Fruit fly (Drosophila melanogaster): ENCODE data around the gene lic.
A peak's percentile ranks its signal among the peaks of the same experiment; 100 is the strongest.

lic gene

DNA sequence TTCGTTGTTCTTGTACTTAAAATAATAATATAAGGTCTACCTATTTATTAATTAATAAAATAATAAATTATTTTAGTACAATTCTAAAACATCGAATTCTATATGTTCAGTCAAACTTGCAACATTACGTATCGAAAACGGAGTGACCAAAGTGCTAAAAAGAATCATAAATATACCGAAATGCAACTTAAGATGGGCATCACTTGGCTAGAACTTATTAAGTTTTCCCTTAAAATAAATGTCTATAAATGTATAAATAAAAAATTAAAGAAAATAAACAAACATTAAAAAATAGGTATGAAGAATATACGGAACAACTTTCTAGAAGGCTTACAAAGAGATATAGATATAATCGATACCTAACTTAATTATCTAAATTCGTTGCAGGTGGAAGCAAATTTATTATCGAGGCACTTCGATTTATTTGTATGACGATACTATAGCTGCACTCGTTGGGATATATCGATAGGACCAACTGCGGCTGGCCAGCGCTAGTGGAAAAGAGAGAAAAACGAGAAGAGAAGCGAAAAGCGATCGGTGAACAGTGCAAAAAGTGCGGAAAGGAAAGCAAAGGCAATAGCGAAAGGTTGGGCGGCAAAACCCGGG lies at the start of gene lic:
Gene lic (plus strand): TSS at position 490 of the 606 bp plus-strand sequence.
- TF ChIP-seq bab1 (GFP tag; optimal IDR thresholded peaks at IDR 0.05) = peak; percentile 39
- TF ChIP-seq kay (GFP tag; ENCODE audit: borderline replicate concordance) = peak; percentile 31
- TF ChIP-seq pad (GFP tag; optimal IDR thresholded peaks at IDR 0.05) = no peak

DNA sequence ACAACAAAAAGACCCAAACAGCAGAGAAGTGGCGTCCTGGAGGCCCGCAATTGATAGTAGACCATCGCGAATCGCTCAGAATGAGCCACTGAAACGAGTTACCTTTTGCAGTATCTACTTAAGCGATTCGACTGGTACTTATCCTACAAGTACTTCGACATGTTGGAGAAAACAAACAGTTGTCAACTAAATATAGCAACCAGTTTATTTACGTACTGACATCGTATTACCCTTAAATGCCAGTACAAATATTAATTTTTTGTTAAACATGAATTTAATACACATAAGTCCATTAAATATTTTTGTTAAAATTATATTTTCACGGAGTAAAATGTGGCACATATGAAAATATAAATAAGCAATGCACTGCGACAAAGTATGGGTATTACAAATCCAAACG lies 35.7 kb upstream of the lic start, which contains the start of gene CG12715:
Gene CG12715 (minus strand): TSS at position 101 of the 400 bp plus-strand sequence.
- TF ChIP-seq Clk (GFP tag; optimal IDR thresholded peaks at IDR 0.05) (no peak), bab1 (GFP tag; optimal IDR thresholded peaks at IDR 0.05) (no peak), cic (GFP tag; optimal IDR thresholded peaks at IDR 0.05) (no peak), Mnt (GFP tag; optimal IDR thresholded peaks at IDR 0.05) (no peak), CG5204 (GFP tag; optimal IDR thresholded peaks at IDR 0.05) (no peak), CG12768 (GFP tag; optimal IDR thresholded peaks at IDR 0.05) (no peak), Hr96 (GFP tag; optimal IDR thresholded peaks at IDR 0.05) (no peak), toe (GFP tag; optimal IDR thresholded peaks at IDR 0.05) (no peak)

DNA sequence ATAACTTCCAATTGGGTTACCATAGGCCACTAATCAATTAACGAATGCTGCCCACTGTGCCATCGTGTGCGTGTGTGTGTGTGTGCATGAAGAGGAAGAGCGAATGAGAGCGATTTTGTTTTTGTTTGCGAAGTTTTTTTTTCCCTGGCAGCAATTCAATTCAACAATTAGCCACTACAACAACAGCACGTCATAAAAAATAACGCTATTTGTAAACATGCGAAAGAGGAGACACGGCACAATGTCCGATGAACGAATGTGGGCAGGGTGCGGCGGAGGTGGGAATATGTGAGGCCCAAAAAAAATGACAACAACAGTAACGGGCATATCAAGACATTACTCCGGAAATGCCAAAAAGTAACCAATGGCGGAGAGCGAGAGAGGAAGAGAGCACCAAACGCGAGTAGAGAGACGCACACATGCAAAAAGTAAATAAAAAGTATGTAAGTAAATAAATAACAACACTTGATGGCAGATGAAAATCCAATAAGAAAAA lies 3.6 kb upstream of the lic start:
- TF ChIP-seq CG7101 (tag; optimal IDR thresholded peaks at IDR 0.05) (no peak), tj (GFP tag; optimal IDR thresholded peaks at IDR 0.05) (peak; percentile 11), Mnt (GFP tag; optimal IDR thresholded peaks at IDR 0.05) (no peak), CG5204 (GFP tag; optimal IDR thresholded peaks at IDR 0.05) (no peak), cic (GFP tag; optimal IDR thresholded peaks at IDR 0.05) (peak; percentile 40), Clk (GFP tag; optimal IDR thresholded peaks at IDR 0.05) (no peak), pad (GFP tag; optimal IDR thresholded peaks at IDR 0.05) (peak; percentile 0), bab1 (GFP tag; optimal IDR thresholded peaks at IDR 0.05) (peak; percentile 43), CG1620 (GFP tag; optimal IDR thresholded peaks at IDR 0.05) (no peak), cnc (optimal IDR thresholded peaks at IDR 0.05) (no peak), kay (GFP tag; ENCODE audit: borderline replicate concordance) (no peak), CG33017 (tag; optimal IDR thresholded peaks at IDR 0.05) (no peak)

DNA sequence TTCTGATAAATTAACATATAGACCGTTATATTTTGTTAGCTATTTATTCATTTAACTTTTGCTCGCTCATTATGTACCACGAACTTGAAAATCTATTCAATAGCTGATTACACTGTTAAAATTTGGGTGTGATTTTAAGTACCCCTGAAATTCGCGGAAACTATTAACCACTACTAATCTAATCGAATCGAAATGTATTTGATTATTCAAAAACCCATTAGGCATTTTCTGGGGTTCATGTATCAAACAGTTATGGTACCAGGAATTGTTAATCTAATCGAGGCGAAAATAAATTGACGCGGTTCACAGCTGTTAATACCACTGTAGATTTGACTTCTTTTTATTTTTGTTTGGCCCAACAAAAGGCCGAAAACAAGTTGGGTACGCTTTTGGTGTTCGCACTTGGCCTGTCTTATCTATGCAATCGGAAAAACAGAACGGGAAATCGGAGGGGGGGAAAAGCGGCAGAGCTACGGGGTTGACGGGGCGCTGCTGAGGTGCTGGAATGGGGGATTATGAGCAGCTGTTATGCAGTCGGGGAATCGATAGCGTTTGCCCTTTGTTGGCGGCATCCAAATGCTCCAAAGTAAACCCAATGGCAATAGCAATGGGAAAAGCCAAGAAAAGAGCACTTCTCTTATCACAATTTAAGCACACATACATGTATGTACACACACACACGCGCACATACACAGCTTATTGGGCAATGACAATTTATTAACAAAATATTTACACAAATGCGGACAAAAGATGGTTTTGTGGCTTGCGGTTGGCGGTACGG lies 2.7 kb upstream of the lic start:
- TF ChIP-seq kay (GFP tag; ENCODE audit: borderline replicate concordance) (no peak), Hr96 (GFP tag; optimal IDR thresholded peaks at IDR 0.05) (no peak), cnc (optimal IDR thresholded peaks at IDR 0.05) (no peak), Mnt (GFP tag; optimal IDR thresholded peaks at IDR 0.05) (peak; percentile 3), Crg-1 (GFP tag; optimal IDR thresholded peaks at IDR 0.05) (no peak), CG14711 (tag; optimal IDR thresholded peaks at IDR 0.05) (no peak), CG1620 (GFP tag; optimal IDR thresholded peaks at IDR 0.05) (no peak), CG5204 (GFP tag; optimal IDR thresholded peaks at IDR 0.05) (peak; percentile 3), bab1 (GFP tag; optimal IDR thresholded peaks at IDR 0.05) (no peak), Clk (GFP tag; optimal IDR thresholded peaks at IDR 0.05) (no peak), pad (GFP tag; optimal IDR thresholded peaks at IDR 0.05) (no peak), CG7045 (GFP tag; optimal IDR thresholded peaks at IDR 0.05) (no peak), tj (GFP tag; optimal IDR thresholded peaks at IDR 0.05) (no peak), ovo (GFP tag; optimal IDR thresholded peaks at IDR 0.05) (peak; percentile 10), cic (GFP tag; optimal IDR thresholded peaks at IDR 0.05) (peak; percentile 36), CG7101 (tag; optimal IDR thresholded peaks at IDR 0.05) (no peak)

DNA sequence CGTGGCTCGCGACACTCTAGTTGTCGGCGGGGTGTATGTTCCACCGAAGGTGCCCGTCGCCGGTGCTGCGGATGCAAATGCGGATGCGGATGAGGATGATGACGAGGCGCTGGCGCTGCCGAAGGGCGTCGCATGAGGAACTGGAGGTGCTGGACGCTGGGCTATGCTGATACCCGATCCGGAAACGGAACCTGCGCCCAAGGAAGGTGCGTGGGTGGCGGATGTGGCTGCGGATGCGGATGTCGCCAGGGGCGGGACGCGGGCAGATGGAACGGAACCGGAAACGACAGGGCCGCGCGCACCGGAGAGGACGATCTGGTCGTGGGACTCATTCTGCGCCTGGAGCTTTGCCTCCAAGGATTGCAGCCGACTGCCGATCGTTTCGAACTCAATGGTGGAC lies 1.6 kb upstream of the lic start:
- TF ChIP-seq CG1620 (GFP tag; optimal IDR thresholded peaks at IDR 0.05) = no peak
- TF ChIP-seq ovo (GFP tag; optimal IDR thresholded peaks at IDR 0.05) = peak; percentile 18

DNA sequence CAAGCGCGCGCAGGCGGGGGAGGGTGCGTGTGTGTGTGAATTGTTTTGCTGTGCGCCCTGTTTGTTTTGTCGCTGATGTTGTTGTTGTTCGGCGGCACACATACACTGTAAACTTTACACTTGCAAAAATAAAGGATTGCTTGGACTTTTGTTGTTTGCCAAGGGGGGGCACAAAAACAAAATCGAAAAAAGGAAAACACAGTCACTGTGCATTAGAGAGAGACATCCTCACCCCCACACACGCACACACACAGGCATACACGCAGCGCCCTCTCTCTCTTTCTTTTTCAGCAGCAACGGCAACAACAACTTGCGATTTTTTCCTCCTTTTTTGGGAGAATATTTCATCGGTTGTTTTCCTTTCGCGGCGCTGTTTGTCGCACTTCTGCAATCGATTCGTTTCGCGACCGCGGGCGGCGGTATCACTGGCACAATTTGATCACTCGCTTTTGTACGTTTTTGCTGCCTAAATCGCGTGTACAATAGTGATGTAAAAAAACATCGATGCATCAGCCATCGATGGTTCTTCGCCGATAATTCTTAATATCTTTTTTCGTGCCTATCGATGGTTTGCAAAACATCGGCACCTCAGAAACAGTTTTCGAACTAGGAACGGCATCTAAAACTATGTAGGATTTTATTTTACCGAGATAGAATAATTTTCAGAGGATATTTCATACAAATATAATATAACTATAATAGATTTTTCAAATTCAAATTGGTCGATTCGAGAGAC lies 857 bp upstream of the lic start, which contains the start of gene hep:
Gene hep (minus strand): TSS at position 515 of the 736 bp plus-strand sequence.
- TF ChIP-seq CG33017 (tag; optimal IDR thresholded peaks at IDR 0.05) (no peak), cic (GFP tag; optimal IDR thresholded peaks at IDR 0.05) (peak; percentile 11), pad (GFP tag; optimal IDR thresholded peaks at IDR 0.05) (peak; percentile 40), bab1 (GFP tag; optimal IDR thresholded peaks at IDR 0.05) (peak; percentile 23), cnc (optimal IDR thresholded peaks at IDR 0.05) (no peak), CG7045 (GFP tag; optimal IDR thresholded peaks at IDR 0.05) (no peak), CG1620 (GFP tag; optimal IDR thresholded peaks at IDR 0.05) (no peak), Clk (GFP tag; optimal IDR thresholded peaks at IDR 0.05) (no peak), CG7101 (tag; optimal IDR thresholded peaks at IDR 0.05) (no peak), CG14711 (tag; optimal IDR thresholded peaks at IDR 0.05) (no peak), tj (GFP tag; optimal IDR thresholded peaks at IDR 0.05) (peak; percentile 21), CG11617 (GFP tag; optimal IDR thresholded peaks at IDR 0.05) (no peak), CG5204 (GFP tag; optimal IDR thresholded peaks at IDR 0.05) (no peak), ovo (GFP tag; optimal IDR thresholded peaks at IDR 0.05) (no peak), Crg-1 (GFP tag; optimal IDR thresholded peaks at IDR 0.05) (peak; percentile 4), Hr96 (GFP tag; optimal IDR thresholded peaks at IDR 0.05) (no peak), kay (GFP tag; ENCODE audit: borderline replicate concordance) (no peak), toe (GFP tag; optimal IDR thresholded peaks at IDR 0.05) (no peak), Mnt (GFP tag; optimal IDR thresholded peaks at IDR 0.05) (peak; percentile 36), CG12768 (GFP tag; optimal IDR thresholded peaks at IDR 0.05) (no peak)

Measured in whole organism, adult.